Fruit fly (Drosophila melanogaster): ENCODE results near the gene SdhD.

The SdhD gene

DNA sequence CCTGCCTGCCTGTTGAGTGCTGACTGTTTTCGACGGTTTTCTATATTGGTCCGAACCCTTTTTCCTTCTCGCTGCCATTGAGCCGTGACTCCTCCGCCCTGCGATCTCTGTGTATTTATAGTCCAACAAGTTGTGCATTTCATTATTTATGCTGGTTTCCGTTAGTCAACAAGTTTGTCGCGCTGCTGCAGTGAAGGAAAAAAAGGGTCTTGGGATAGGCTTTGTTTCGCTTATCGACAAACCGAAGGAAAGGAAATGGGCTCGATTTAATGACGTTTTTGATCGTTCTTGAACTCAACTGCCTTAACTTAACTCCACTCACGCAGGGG, 27.2 kb upstream of the SdhD start:
- TF ChIP-seq kay (GFP tag; ENCODE audit: borderline replicate concordance) (peak; percentile 20), CG5204 (GFP tag; optimal IDR thresholded peaks at IDR 0.05) (no peak)

DNA sequence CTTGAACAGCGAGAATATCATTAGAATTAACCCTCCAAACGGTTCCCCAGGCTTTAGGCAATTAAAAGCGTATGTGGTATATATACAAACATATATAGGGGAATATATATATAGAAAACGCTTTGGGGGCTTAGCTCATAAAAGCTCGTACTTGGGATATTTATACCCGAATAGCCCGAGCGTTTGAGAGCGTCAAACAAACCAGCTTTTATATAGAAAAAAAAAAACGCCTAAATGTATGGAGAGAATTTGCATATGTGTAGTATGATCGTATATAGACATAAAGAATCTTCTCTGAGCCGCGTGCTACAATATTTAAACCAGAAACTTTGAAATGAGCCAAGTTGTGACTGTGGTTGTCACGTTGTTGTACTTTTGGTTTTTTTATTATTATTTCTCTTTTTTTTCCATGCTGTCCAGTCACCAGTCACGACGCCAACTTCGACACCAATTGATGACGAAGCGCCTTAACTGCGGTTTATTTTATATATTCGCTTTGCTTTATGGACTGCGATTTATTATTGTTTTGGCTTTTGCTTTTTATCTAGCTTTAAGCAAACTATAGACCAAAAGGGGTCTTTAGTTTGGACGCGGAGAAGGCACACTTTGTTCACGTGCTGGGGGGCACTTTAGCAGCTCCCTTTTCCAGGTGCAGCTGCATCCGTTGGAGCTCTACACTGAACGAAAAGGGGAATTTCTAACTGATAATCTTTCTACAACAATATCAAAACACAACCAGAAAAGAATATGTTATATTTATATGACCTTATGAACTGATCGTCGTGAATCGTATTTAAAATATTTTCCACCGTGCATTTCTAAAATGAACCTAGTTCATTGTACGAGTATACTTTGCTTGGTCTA, 26.6 kb upstream of the SdhD start:
- TF ChIP-seq pad (GFP tag; optimal IDR thresholded peaks at IDR 0.05) (peak; percentile 46), tj (GFP tag; optimal IDR thresholded peaks at IDR 0.05) (peak; percentile 77), cic (GFP tag; optimal IDR thresholded peaks at IDR 0.05) (no peak), kay (GFP tag; ENCODE audit: borderline replicate concordance) (peak; percentile 22)

DNA sequence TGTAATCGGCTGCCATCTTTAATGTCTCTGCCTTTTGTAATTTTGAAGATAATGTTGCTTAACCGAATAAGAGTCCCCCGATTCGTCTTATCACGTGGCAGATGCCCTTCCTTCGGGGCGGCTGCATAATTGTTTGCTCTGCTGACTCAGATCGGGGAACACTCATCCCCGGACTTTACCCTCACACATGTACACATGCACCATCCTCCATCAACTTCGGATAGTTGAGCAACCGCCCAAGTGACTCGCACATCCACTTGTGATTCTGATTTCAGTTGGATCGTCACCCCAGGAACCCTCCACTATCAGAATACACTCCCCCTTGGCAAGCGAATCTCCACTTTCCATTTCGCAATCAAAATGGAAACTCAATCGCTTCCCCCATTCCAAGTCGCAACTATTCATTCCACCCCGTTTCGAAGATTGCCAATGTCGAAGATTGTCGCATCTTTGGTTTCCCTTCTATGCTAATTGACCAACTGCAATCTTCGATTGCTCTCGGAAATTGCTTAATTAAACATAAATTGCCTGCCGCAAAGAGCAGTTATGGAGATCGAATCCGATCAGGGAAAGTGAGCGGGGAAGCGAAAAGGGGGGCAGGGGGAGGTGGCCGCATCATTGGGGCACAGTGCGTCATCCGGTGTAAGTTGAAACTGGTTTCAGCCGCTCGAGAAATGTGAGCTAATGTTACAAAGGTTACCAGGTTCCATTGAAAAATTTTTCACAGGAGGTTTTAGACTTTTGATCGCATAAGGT, 24.7 kb upstream of the SdhD start:
- TF ChIP-seq Hr96 (GFP tag; optimal IDR thresholded peaks at IDR 0.05): no peak
- no peak for TF ChIP-seq CG7101 (tag; optimal IDR thresholded peaks at IDR 0.05)
- no peak for TF ChIP-seq CG7045 (GFP tag; optimal IDR thresholded peaks at IDR 0.05)
- no peak for TF ChIP-seq Mnt (GFP tag; optimal IDR thresholded peaks at IDR 0.05)
- TF ChIP-seq CG1620 (GFP tag; optimal IDR thresholded peaks at IDR 0.05): no peak
- TF ChIP-seq bab1 (GFP tag; optimal IDR thresholded peaks at IDR 0.05): no peak
- TF ChIP-seq pad (GFP tag; optimal IDR thresholded peaks at IDR 0.05): no peak
- TF ChIP-seq cnc (optimal IDR thresholded peaks at IDR 0.05): no peak
- TF ChIP-seq Clk (GFP tag; optimal IDR thresholded peaks at IDR 0.05): no peak
- no peak for TF ChIP-seq kay (GFP tag; ENCODE audit: borderline replicate concordance)
- TF ChIP-seq CG12768 (GFP tag; optimal IDR thresholded peaks at IDR 0.05): no peak
- no peak for TF ChIP-seq cic (GFP tag; optimal IDR thresholded peaks at IDR 0.05)
- TF ChIP-seq Crg-1 (GFP tag; optimal IDR thresholded peaks at IDR 0.05): no peak
- no peak for TF ChIP-seq CG11617 (GFP tag; optimal IDR thresholded peaks at IDR 0.05)
- no peak for TF ChIP-seq CG5204 (GFP tag; optimal IDR thresholded peaks at IDR 0.05)
- TF ChIP-seq ovo (GFP tag; optimal IDR thresholded peaks at IDR 0.05): no peak
- no peak for TF ChIP-seq CG14711 (tag; optimal IDR thresholded peaks at IDR 0.05)
- TF ChIP-seq tj (GFP tag; optimal IDR thresholded peaks at IDR 0.05): no peak

DNA sequence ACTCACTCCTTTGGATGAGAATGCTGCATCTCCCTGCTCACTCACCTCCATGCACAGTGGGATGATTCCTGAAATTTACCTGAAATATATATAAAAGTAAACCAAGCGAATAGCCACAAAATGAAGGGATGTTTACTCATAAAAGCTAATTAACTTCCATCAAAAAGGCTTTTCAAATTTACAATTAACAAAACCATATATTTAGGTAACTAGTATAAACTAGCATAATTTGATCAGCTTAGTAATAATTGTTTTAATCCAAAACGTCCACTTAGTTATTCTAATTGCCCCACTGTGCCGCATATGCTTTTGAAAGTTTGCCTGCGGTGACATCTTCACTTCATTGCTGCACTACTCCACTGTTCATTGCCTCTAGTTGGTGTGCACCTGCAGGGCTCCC, 23.6 kb upstream of the SdhD start:
- TF ChIP-seq CG7101 (tag; optimal IDR thresholded peaks at IDR 0.05) (peak; percentile 6), tj (GFP tag; optimal IDR thresholded peaks at IDR 0.05) (no peak), bab1 (GFP tag; optimal IDR thresholded peaks at IDR 0.05) (no peak), CG12768 (GFP tag; optimal IDR thresholded peaks at IDR 0.05) (no peak), CG11617 (GFP tag; optimal IDR thresholded peaks at IDR 0.05) (no peak), CG33017 (tag; optimal IDR thresholded peaks at IDR 0.05) (no peak), Crg-1 (GFP tag; optimal IDR thresholded peaks at IDR 0.05) (no peak), CG14711 (tag; optimal IDR thresholded peaks at IDR 0.05) (no peak)

- TF ChIP-seq Crg-1 (GFP tag; optimal IDR thresholded peaks at IDR 0.05): no peak
- peak; percentile 47 for TF ChIP-seq cic (GFP tag; optimal IDR thresholded peaks at IDR 0.05)
Measured at dm6 chr3R:23783403-23783757, 23.0 kb upstream of the SdhD start.

dm6 chr3R:23782456-23783402, 22.3 kb upstream of the SdhD start:
- TF ChIP-seq cic (GFP tag; optimal IDR thresholded peaks at IDR 0.05): peak; percentile 94
- peak; percentile 42 for TF ChIP-seq CG11617 (GFP tag; optimal IDR thresholded peaks at IDR 0.05)
- TF ChIP-seq CG1620 (GFP tag; optimal IDR thresholded peaks at IDR 0.05): peak; percentile 45
- TF ChIP-seq toe (GFP tag; optimal IDR thresholded peaks at IDR 0.05): peak; percentile 15
- peak; percentile 17 for TF ChIP-seq ovo (GFP tag; optimal IDR thresholded peaks at IDR 0.05)
- TF ChIP-seq CG5204 (GFP tag; optimal IDR thresholded peaks at IDR 0.05): peak; percentile 26
- TF ChIP-seq bab1 (GFP tag; optimal IDR thresholded peaks at IDR 0.05): no peak
- no peak for TF ChIP-seq kay (GFP tag; ENCODE audit: borderline replicate concordance)
- peak; percentile 38 for TF ChIP-seq CG33017 (tag; optimal IDR thresholded peaks at IDR 0.05)
- TF ChIP-seq CG7045 (GFP tag; optimal IDR thresholded peaks at IDR 0.05): peak; percentile 33
- peak; percentile 44 for TF ChIP-seq Mnt (GFP tag; optimal IDR thresholded peaks at IDR 0.05)
- TF ChIP-seq Crg-1 (GFP tag; optimal IDR thresholded peaks at IDR 0.05): peak; percentile 62
- no peak for TF ChIP-seq tj (GFP tag; optimal IDR thresholded peaks at IDR 0.05)
- peak; percentile 68 for TF ChIP-seq pad (GFP tag; optimal IDR thresholded peaks at IDR 0.05)
- TF ChIP-seq Hr96 (GFP tag; optimal IDR thresholded peaks at IDR 0.05): peak; percentile 27
- TF ChIP-seq CG7101 (tag; optimal IDR thresholded peaks at IDR 0.05): peak; percentile 33
- TF ChIP-seq Clk (GFP tag; optimal IDR thresholded peaks at IDR 0.05): peak; percentile 42
- TF ChIP-seq CG14711 (tag; optimal IDR thresholded peaks at IDR 0.05): no peak
- no peak for TF ChIP-seq cnc (optimal IDR thresholded peaks at IDR 0.05)
- peak; percentile 79 for TF ChIP-seq CG12768 (GFP tag; optimal IDR thresholded peaks at IDR 0.05)
